Fruit fly (Drosophila melanogaster) whole organism, prepupa: Measurements from ENCODE around the gene fln.

Source experiments
- Blimp-1 ChIP-seq: fragments of 200-800 bp; sonication (Bioruptor generic); optimal IDR thresholded peaks from 3 replicates; lab custom pipeline; 2017; ENCODE audit warnings: missing biosample characterization, missing genetic modification characterization, mild to moderate bottlenecking, moderate library complexity, missing genetic modification reagents
- CG10631 ChIP-seq: fragments of 200-800 bp; sonication (Bioruptor generic); optimal IDR thresholded peaks from 2 replicates; lab custom pipeline; 2016; ENCODE audit warnings: missing biosample characterization, missing genetic modification characterization
- CG11902 ChIP-seq: fragments of 200-800 bp; sonication (Bioruptor generic); optimal IDR thresholded peaks from 3 replicates; lab custom pipeline; 2016; ENCODE audit warnings: missing biosample characterization, missing genetic modification characterization
- CG16779 ChIP-seq: fragments of 200-800 bp; sonication (Bioruptor generic); optimal IDR thresholded peaks from 3 replicates; lab custom pipeline; 2017; ENCODE audit warnings: missing biosample characterization, mild to moderate bottlenecking, missing genetic modification characterization
- CG3032 ChIP-seq: fragments of 200-800 bp; optimal IDR thresholded peaks from 2 replicates; lab custom pipeline; 2019; ENCODE audit warnings: missing biosample characterization, mild to moderate bottlenecking, missing genetic modification characterization, moderate library complexity
- CG32006 ChIP-seq: fragments of 200-800 bp; sonication (Bioruptor generic); optimal IDR thresholded peaks from 3 replicates; lab custom pipeline; 2017; ENCODE audit warnings: missing biosample characterization, mild to moderate bottlenecking, missing genetic modification characterization
- CG34406 ChIP-seq: fragments of 200-800 bp; sonication (Bioruptor generic); optimal IDR thresholded peaks from 3 replicates; lab custom pipeline; 2016; ENCODE audit warnings: missing biosample characterization, missing genetic modification characterization
- CG4318 ChIP-seq: fragments of 200-800 bp; sonication (Bioruptor generic); optimal IDR thresholded peaks from 3 replicates; lab custom pipeline; 2017; ENCODE audit warnings: missing biosample characterization, mild to moderate bottlenecking, missing genetic modification characterization
- CG6163 ChIP-seq: fragments of 200-800 bp; sonication (Bioruptor generic); IDR thresholded peaks from 3 replicates; pipeline ENCODE4 v1.3.6; 2022; ENCODE audit warnings: missing biosample characterization, missing genetic modification characterization
- CG6276 ChIP-seq: fragments of 200-800 bp; sonication (Bioruptor generic); optimal IDR thresholded peaks from 2 replicates; lab custom pipeline; 2017; ENCODE audit warnings: missing biosample characterization, mild to moderate bottlenecking, missing genetic modification characterization
- CG6808 ChIP-seq: fragments of 200-800 bp; sonication (Bioruptor generic); optimal IDR thresholded peaks from 3 replicates; lab custom pipeline; 2017; ENCODE audit warnings: missing biosample characterization, missing genetic modification characterization, mild to moderate bottlenecking, moderate library complexity, missing genetic modification reagents
- CG6854 ChIP-seq: fragments of 200-800 bp; sonication (Bioruptor generic); optimal IDR thresholded peaks from 2 replicates; lab custom pipeline; 2017; ENCODE audit warnings: missing biosample characterization, mild to moderate bottlenecking, missing genetic modification characterization
- CG7368 ChIP-seq: fragments of 200-800 bp; sonication (Bioruptor generic); optimal IDR thresholded peaks from 3 replicates; lab custom pipeline; 2016; ENCODE audit warnings: missing biosample characterization, missing genetic modification characterization
- CG8632 ChIP-seq: fragments of 200-800 bp; sonication (Bioruptor generic); optimal IDR thresholded peaks from 3 replicates; lab custom pipeline; 2016; ENCODE audit warnings: missing biosample characterization, missing genetic modification characterization
- CG9139 ChIP-seq: fragments of 200-800 bp; sonication (Bioruptor generic); optimal IDR thresholded peaks from 3 replicates; lab custom pipeline; 2017; ENCODE audit warnings: missing biosample characterization, mild to moderate bottlenecking, missing genetic modification characterization
- Eip75B ChIP-seq: fragments of 200-800 bp; sonication (Bioruptor generic); optimal IDR thresholded peaks from 3 replicates; lab custom pipeline; 2016; ENCODE audit warnings: missing biosample characterization, missing genetic modification characterization
- Ets21C ChIP-seq: fragments of 200-800 bp; sonication (Bioruptor generic); optimal IDR thresholded peaks from 3 replicates; lab custom pipeline; 2016; ENCODE audit warnings: missing biosample characterization, missing genetic modification characterization
- Gug ChIP-seq: fragments of 200-800 bp; sonication (Bioruptor generic); IDR thresholded peaks from 2 replicates; pipeline ENCODE4 v1.3.6; 2022; ENCODE audit warnings: missing biosample characterization, missing genetic modification characterization
- Hr38 ChIP-seq: sonication (Bioruptor generic); optimal IDR thresholded peaks from 2 replicates; lab custom pipeline; 2016; ENCODE audit warnings: missing biosample characterization, missing genetic modification characterization
- Lpt ChIP-seq: fragments of 200-800 bp; sonication (Bioruptor generic); optimal IDR thresholded peaks from 3 replicates; lab custom pipeline; 2016; ENCODE audit warnings: missing biosample characterization, missing genetic modification characterization
- Sox102F ChIP-seq: fragments of 200-800 bp; sonication (Bioruptor generic); optimal IDR thresholded peaks from 2 replicates; lab custom pipeline; 2016; ENCODE audit warnings: missing biosample characterization, mild to moderate bottlenecking, missing genetic modification characterization
- Sox14 ChIP-seq: fragments of 200-800 bp; sonication (Bioruptor generic); optimal IDR thresholded peaks from 3 replicates; lab custom pipeline; 2016; ENCODE audit warnings: missing biosample characterization, missing genetic modification characterization
- Sox15 ChIP-seq: fragments of 200-800 bp; sonication (Bioruptor generic); optimal IDR thresholded peaks from 3 replicates; lab custom pipeline; 2016; ENCODE audit warnings: missing biosample characterization, missing genetic modification characterization
- dac ChIP-seq: fragments of 200-800 bp; sonication (Bioruptor generic); optimal IDR thresholded peaks from 2 replicates; lab custom pipeline; 2017; ENCODE audit warnings: missing biosample characterization, mild to moderate bottlenecking, missing genetic modification characterization
- dsx ChIP-seq: fragments of 200-800 bp; optimal IDR thresholded peaks from 3 replicates; lab custom pipeline; 2019; ENCODE audit warnings: missing biosample characterization, mild to moderate bottlenecking, missing genetic modification characterization, moderate library complexity; ENCODE audit not compliant: poor library complexity, severe bottlenecking
- fd59A ChIP-seq: fragments of 200-800 bp; sonication (Bioruptor generic); optimal IDR thresholded peaks from 2 replicates; lab custom pipeline; 2017; ENCODE audit warnings: missing biosample characterization, mild to moderate bottlenecking, missing genetic modification characterization, missing genetic modification reagents
- fd85E ChIP-seq: fragments of 200-800 bp; sonication (Bioruptor generic); optimal IDR thresholded peaks from 3 replicates; lab custom pipeline; 2016; ENCODE audit warnings: missing biosample characterization, missing genetic modification characterization
- lz ChIP-seq: fragments of 200-800 bp; sonication (Bioruptor generic); optimal IDR thresholded peaks from 3 replicates; lab custom pipeline; 2016; ENCODE audit warnings: missing biosample characterization, missing genetic modification characterization
- net ChIP-seq: fragments of 200-800 bp; sonication (Bioruptor generic); optimal IDR thresholded peaks from 3 replicates; lab custom pipeline; 2016; ENCODE audit warnings: missing biosample characterization, missing genetic modification characterization
- svp ChIP-seq: fragments of 200-800 bp; sonication (Bioruptor generic); peaks from one replicate; lab custom pipeline; 2016; ENCODE audit warnings: missing biosample characterization, missing genetic modification characterization
- topi ChIP-seq: fragments of 200-800 bp; sonication (Bioruptor generic); optimal IDR thresholded peaks from 3 replicates; lab custom pipeline; 2016; ENCODE audit warnings: missing biosample characterization, missing genetic modification characterization
- vri ChIP-seq: fragments of 200-800 bp; sonication (Bioruptor generic); optimal IDR thresholded peaks from 3 replicates; lab custom pipeline; 2016; ENCODE audit warnings: missing biosample characterization, mild to moderate bottlenecking, missing genetic modification characterization

The fln gene

dm6 chr3L:19991120-19991519, at the start of gene fln:
Gene fln, minus strand, starts transcription at chr3L:19991220.
- TF ChIP-seq lz (GFP tag; lab: Kevin White, UChicago) (no peak), Sox102F (GFP tag; lab: Kevin White, UChicago) (no peak), Ets21C (GFP tag; lab: Kevin White, UChicago) (no peak), fd59A (GFP tag; lab: Kevin White, UChicago) (no peak), dac (GFP tag; lab: Kevin White, UChicago) (no peak), CG6854 (GFP tag; lab: Kevin White, UChicago) (no peak), CG11902 (GFP tag; lab: Kevin White, UChicago) (no peak), CG6163 (no peak)
- TF ChIP-seq, all 60 proteins: peak for 0

dm6 chr3L:20036610-20037009, 45.6 kb upstream of the fln start:
- TF ChIP-seq vri (GFP tag; lab: Kevin White, UChicago) (no peak), CG6163 (no peak), svp (GFP tag; lab: Kevin White, UChicago) (no peak), Eip75B (GFP tag; lab: Kevin White, UChicago) (no peak), fd85E (no peak), net (no peak), CG3032 (tag; lab: Kevin White, UChicago) (no peak), CG10631 (GFP tag; lab: Kevin White, UChicago) (no peak), CG8632 (no peak), Hr38 (GFP tag; lab: Kevin White, UChicago) (no peak), dsx (GFP tag; lab: Kevin White, UChicago) (no peak), Sox15 (no peak)

DNA sequence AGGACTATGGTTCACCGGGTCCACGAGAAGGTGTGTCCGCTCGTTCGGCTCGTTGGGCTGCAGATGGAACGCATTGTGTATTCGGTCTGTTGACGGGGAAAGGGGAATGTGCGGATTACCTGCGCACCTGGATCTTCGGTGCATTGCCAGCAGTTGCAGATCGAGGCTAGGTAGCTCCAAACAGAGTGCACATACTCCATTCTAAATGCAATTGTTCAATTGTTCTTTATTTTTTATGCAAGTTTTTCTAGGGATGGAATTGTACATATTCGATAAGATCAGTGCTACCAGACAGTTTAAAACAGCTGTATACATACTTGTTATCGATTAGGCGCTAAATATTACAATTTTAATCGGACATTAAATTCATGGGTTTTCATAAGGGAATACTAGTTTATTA, 37.7 kb upstream of the fln start, which contains the start of gene Lamtor1:
TSS of gene Lamtor1 (minus strand) at position 268 of the 400 bp plus-strand sequence.
- TF ChIP-seq Gug = no peak
- no peak for TF ChIP-seq CG3032 (tag; lab: Kevin White, UChicago)
- no peak for TF ChIP-seq CG6808 (GFP tag; lab: Kevin White, UChicago)
- no peak for TF ChIP-seq CG9139 (GFP tag; lab: Kevin White, UChicago)
- no peak for TF ChIP-seq Sox102F (GFP tag; lab: Kevin White, UChicago)
- no peak for TF ChIP-seq Sox14 (GFP tag; lab: Kevin White, UChicago)
- no peak for TF ChIP-seq CG7368 (GFP tag; lab: Kevin White, UChicago)
- no peak for TF ChIP-seq CG16779 (tag; lab: Kevin White, UChicago)
- no peak for TF ChIP-seq CG32006
- no peak for TF ChIP-seq CG4318
- TF ChIP-seq fd59A (GFP tag; lab: Kevin White, UChicago) = no peak
- no peak for TF ChIP-seq CG8632
- no peak for TF ChIP-seq CG34406 (GFP tag; lab: Kevin White, UChicago)
- TF ChIP-seq topi (GFP tag; lab: Kevin White, UChicago) = no peak
- no peak for TF ChIP-seq Lpt (GFP tag; lab: Kevin White, UChicago)
- TF ChIP-seq Blimp-1 (GFP tag; lab: Kevin White, UChicago) = no peak
- no peak for TF ChIP-seq CG6276

DNA sequence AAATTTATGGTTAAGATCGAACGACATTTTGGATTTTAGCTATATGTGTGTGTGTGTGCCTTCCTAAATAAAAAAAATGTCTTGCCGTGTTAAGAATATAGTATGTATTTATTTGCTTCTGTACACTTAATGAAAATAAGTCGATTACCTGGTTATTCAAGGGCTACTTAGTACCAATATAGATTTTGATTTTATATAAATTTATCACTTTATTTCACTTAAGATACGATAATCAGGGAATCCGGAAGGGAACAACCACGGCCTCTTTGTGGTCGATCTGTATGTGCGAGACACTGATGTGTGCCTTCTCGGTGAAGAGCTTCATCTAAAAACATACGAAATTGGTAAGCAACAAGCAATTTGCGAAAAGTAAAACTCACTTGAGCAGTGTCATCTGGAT, 36.7 kb upstream of the fln start, which contains the start of gene CG14183:
TSS of gene CG14183 (minus strand) at position 101 of the 400 bp plus-strand sequence.
- no peak for TF ChIP-seq Lpt (GFP tag; lab: Kevin White, UChicago)
